Fruit fly (Drosophila melanogaster) S2 (cell line): ENCODE results near the gene CG3625.

Source experiments
- CG8478 ChIP-seq: fragments of >200 bp; optimal IDR thresholded peaks from 2 replicates; lab custom pipeline; 2018
- CTCF ChIP-seq, 2 experiments: fragments of >200 bp; optimal IDR thresholded peaks; 2 replicates each; lab custom pipeline; 2018

- no peak for TF ChIP-seq CG8478 (lab: Kevin White, UChicago)
- TF ChIP-seq CTCF (optimal IDR thresholded peaks at IDR 0.05; lab: Kevin White, UChicago) = no peak
These were observed at the start of gene CG3625 for dm6 chr2L:291657-292056.
